Fruit fly (Drosophila melanogaster) whole organism, pupa: Measurements from ENCODE around the gene mtsh.

Source experiments
- CG12605 ChIP-seq: fragments of 200-800 bp; sonication (Bioruptor generic); IDR thresholded peaks from 2 replicates; pipeline ENCODE4 v1.3.6; 2022; ENCODE audit warnings: missing biosample characterization, missing genetic modification characterization
- CG4496 ChIP-seq: fragments of 200-800 bp; sonication (Bioruptor generic); IDR thresholded peaks from 3 replicates; pipeline ENCODE4 v1.3.6; 2022; ENCODE audit warnings: missing biosample characterization, missing genetic modification characterization
- CG8159 ChIP-seq: fragments of 200-800 bp; sonication (Bioruptor generic); optimal IDR thresholded peaks from 3 replicates; lab custom pipeline; 2018; ENCODE audit warnings: missing biosample characterization, mild to moderate bottlenecking, missing genetic modification characterization, moderate library complexity
- D1 ChIP-seq: fragments of 200-800 bp; sonication (Bioruptor generic); optimal IDR thresholded peaks from 2 replicates; lab custom pipeline; 2018; ENCODE audit warnings: missing biosample characterization, mild to moderate bottlenecking, missing genetic modification characterization, moderate library complexity
- EcR ChIP-seq: fragments of 200-800 bp; sonication (Bioruptor generic); optimal IDR thresholded peaks from 3 replicates; lab custom pipeline; 2019; ENCODE audit warnings: missing biosample characterization, missing genetic modification characterization, mild to moderate bottlenecking, moderate library complexity, missing genetic modification reagents
- Ets98B ChIP-seq: fragments of 200-800 bp; sonication (Bioruptor generic); IDR thresholded peaks from 2 replicates; pipeline ENCODE4 v1.3.6; 2022; ENCODE audit warnings: missing biosample characterization, missing genetic modification characterization
- Pif1A ChIP-seq: fragments of 200-800 bp; sonication (Bioruptor generic); optimal IDR thresholded peaks from 3 replicates; lab custom pipeline; 2016; ENCODE audit warnings: missing biosample characterization, missing genetic modification characterization
- Pif1B ChIP-seq: fragments of 200-800 bp; sonication (Bioruptor generic); optimal IDR thresholded peaks from 3 replicates; lab custom pipeline; 2016; ENCODE audit warnings: missing biosample characterization, missing genetic modification characterization
- Snoo ChIP-seq: fragments of 200-800 bp; sonication (Bioruptor generic); optimal IDR thresholded peaks from 3 replicates; lab custom pipeline; 2017; ENCODE audit warnings: missing biosample characterization, mild to moderate bottlenecking, missing genetic modification characterization, inconsistent platforms
- rn ChIP-seq: fragments of 200-800 bp; sonication (Bioruptor generic); IDR thresholded peaks from 2 replicates; pipeline ENCODE4 v1.3.6; 2022; ENCODE audit warnings: missing biosample characterization, missing genetic modification characterization

DNA sequence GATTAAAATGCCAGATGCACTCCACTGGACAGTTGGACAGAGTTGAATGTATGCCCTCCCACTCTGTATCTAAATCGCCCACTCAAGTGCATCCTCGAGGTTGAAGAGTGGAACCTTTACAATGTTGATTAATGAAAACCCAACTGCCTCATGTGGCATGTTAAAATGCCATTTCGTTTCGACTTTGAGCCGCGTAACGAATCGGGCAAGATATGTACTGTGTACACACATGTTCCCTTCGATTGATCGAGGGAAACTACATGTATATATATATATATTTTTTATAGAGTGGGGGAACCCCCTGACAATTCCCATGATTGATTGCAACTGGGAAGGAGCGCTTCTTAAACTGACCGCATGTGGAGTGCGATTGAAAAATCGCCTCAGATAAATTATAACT lies 31.6 kb downstream of the mtsh start:
- TF ChIP-seq CG4496 (GFP tag; lab: Robert Waterston, UW) (no peak), Pif1B (GFP tag; lab: Kevin White, UChicago) (no peak), Ets98B (no peak), rn (GFP tag; lab: Robert Waterston, UW) (no peak), Snoo (no peak), Pif1A (GFP tag; lab: Kevin White, UChicago) (no peak), EcR (no peak), D1 (tag; lab: Kevin White, UChicago) (no peak), CG8159 (tag; lab: Kevin White, UChicago) (no peak), CG12605 (GFP tag; lab: Robert Waterston, UW) (no peak)
